Worm (Caenorhabditis elegans): Measurements from ENCODE around the gene sqst-2.

- TF ChIP-seq pes-1 (GFP tag; IDR thresholded peaks at IDR 0.05) (no peak), hmbx-1 (tag; optimal IDR thresholded peaks at IDR 0.05) (no peak), hmg-4 (GFP tag; optimal IDR thresholded peaks at IDR 0.05) (no peak), flt-1 (GFP tag; IDR thresholded peaks at IDR 0.05) (no peak), ama-1 (optimal IDR thresholded peaks at IDR 0.05) (no peak), tbx-11 (GFP tag; IDR thresholded peaks at IDR 0.05) (no peak), aly-1 (tag; optimal IDR thresholded peaks at IDR 0.05) (no peak), ets-7 (tag; optimal IDR thresholded peaks at IDR 0.05) (no peak), hnd-1 (tag; optimal IDR thresholded peaks at IDR 0.05) (no peak)
These were observed 4.9 kb downstream of the sqst-2 start for ce11 chrIV:7323904-7324303.

Measured in whole organism, early embryonic.